Worm (Caenorhabditis elegans): Measurements from ENCODE around the gene F45G2.7.

DNA sequence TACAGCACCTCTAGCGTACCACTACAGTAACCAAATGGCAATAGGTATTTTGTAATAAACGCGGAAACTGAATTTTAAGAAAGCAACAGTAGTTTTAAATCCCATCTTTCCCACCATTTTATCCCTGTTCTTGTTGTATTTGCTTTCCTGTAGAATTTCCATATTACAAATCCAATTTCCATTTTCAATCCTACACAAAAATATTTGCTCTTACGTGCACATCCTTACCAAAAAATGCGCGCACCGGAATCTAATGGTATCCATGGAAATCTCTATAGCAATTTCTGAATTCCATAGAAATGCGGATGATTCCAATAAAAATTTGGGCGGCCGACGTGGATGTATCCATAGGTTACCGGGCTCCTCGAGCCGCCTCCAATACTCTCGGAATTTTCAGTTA is 4.1 kb downstream of the F45G2.7 start, which contains the start of gene trf-1:
- no peak for TF ChIP-seq efl-3 (GFP tag; optimal IDR thresholded peaks at IDR 0.05)
- no peak for TF ChIP-seq unc-62 (GFP tag; optimal IDR thresholded peaks at IDR 0.05)
- no peak for TF ChIP-seq dpl-1 (GFP tag; optimal IDR thresholded peaks at IDR 0.05)
- no peak for TF ChIP-seq nhr-77 (tag; optimal IDR thresholded peaks at IDR 0.05)
- no peak for TF ChIP-seq nhr-12 (tag; optimal IDR thresholded peaks at IDR 0.05)
- TF ChIP-seq lin-15B (tag; optimal IDR thresholded peaks at IDR 0.05), result no peak
- no peak for TF ChIP-seq ztf-11 (tag; optimal IDR thresholded peaks at IDR 0.05)
- no peak for TF ChIP-seq unc-30 (tag; optimal IDR thresholded peaks at IDR 0.05)
- no peak for TF ChIP-seq egl-27 (tag; optimal IDR thresholded peaks at IDR 0.05)
- TF ChIP-seq zag-1 (tag; optimal IDR thresholded peaks at IDR 0.05), result no peak
- TF ChIP-seq fkh-8 (tag; optimal IDR thresholded peaks at IDR 0.05), result no peak
- TF ChIP-seq tbx-2 (tag; optimal IDR thresholded peaks at IDR 0.05), result no peak
- no peak for TF ChIP-seq grh-1 (GFP tag; IDR thresholded peaks at IDR 0.05)
- TF ChIP-seq irx-1 (tag; optimal IDR thresholded peaks at IDR 0.05), result no peak

Measured in whole organism, L1 larva.